Worm (Caenorhabditis elegans) whole organism, L3 larva: ENCODE data around the gene jac-1.

Source experiments
- ZK546.5 ChIP-seq: sonication (generic microtip); optimal IDR thresholded peaks from 2 replicates; lab custom pipeline; 2017; ENCODE audit warnings: missing biosample characterization, missing genetic modification characterization
- aly-2 ChIP-seq: fragments of 150-350 bp; optimal IDR thresholded peaks from 2 replicates; lab custom pipeline; 2014; ENCODE audit warnings: missing biosample characterization, missing genetic modification characterization
- ama-1 ChIP-seq: fragments of 150-350 bp; optimal IDR thresholded peaks from 2 replicates; lab custom pipeline; 2018
- ceh-16 ChIP-seq: sonication (generic microtip); optimal IDR thresholded peaks from 2 replicates; lab custom pipeline; 2017; ENCODE audit warnings: missing biosample characterization, missing genetic modification characterization
- ceh-28 ChIP-seq: fragments of 150-350 bp; optimal IDR thresholded peaks from 2 replicates; lab custom pipeline; 2014; ENCODE audit warnings: missing biosample characterization, missing genetic modification reagents, missing genetic modification characterization
- ceh-82 ChIP-seq: fragments of 150-350 bp; optimal IDR thresholded peaks from 2 replicates; lab custom pipeline; 2014; ENCODE audit warnings: missing biosample characterization, missing genetic modification characterization
- ceh-9 ChIP-seq: sonication (generic microtip); optimal IDR thresholded peaks from 2 replicates; lab custom pipeline; 2018; ENCODE audit warnings: missing biosample characterization, missing genetic modification characterization
- daf-12 ChIP-seq: fragments of 150-350 bp; optimal IDR thresholded peaks from 2 replicates; lab custom pipeline; 2014; ENCODE audit warnings: missing biosample characterization, missing genetic modification reagents, missing genetic modification characterization
- egl-5 ChIP-seq: fragments of 150-350 bp; optimal IDR thresholded peaks from 2 replicates; lab custom pipeline; 2017; ENCODE audit warnings: missing biosample characterization, missing genetic modification reagents, missing genetic modification characterization, inconsistent platforms
- elt-1 ChIP-seq: fragments of 150-350 bp; optimal IDR thresholded peaks from 2 replicates; lab custom pipeline; 2014; ENCODE audit warnings: missing biosample characterization, missing genetic modification characterization
- elt-3 ChIP-seq, 3 experiments: fragments of 150-350 bp in 1 of 3; sonication (generic microtip) in 2 of 3; optimal IDR thresholded peaks; 2 replicates in 2 of 3; 4 replicates in 1 of 3; lab custom pipeline; 2014 to 2017; ENCODE audit warnings: missing biosample characterization in 3 of 3, missing genetic modification characterization in 3 of 3
- eor-1 ChIP-seq, 2 experiments: fragments of 150-350 bp; optimal IDR thresholded peaks; 2 replicates each; lab custom pipeline; 2014 to 2018; ENCODE audit warnings: missing biosample characterization in 2 of 2, missing genetic modification characterization in 2 of 2
- fkh-2 ChIP-seq: fragments of 150-350 bp; optimal IDR thresholded peaks from 2 replicates; lab custom pipeline; 2014; ENCODE audit warnings: missing biosample characterization, missing genetic modification reagents, missing genetic modification characterization
- fos-1 ChIP-seq: fragments of 150-350 bp; optimal IDR thresholded peaks from 2 replicates; lab custom pipeline; 2014; ENCODE audit warnings: missing biosample characterization, missing genetic modification characterization
- hmg-11 ChIP-seq: sonication (generic microtip); optimal IDR thresholded peaks from 2 replicates; lab custom pipeline; 2016; ENCODE audit warnings: missing genetic modification characterization, missing compliant biosample characterization
- lin-15B ChIP-seq: fragments of 150-350 bp; optimal IDR thresholded peaks from 2 replicates; lab custom pipeline; 2014; ENCODE audit warnings: missing biosample characterization, missing genetic modification characterization
- lsy-12 ChIP-seq: sonication (generic microtip); optimal IDR thresholded peaks from 2 replicates; lab custom pipeline; 2016; ENCODE audit warnings: mild to moderate bottlenecking, missing genetic modification characterization, missing compliant biosample characterization
- mdl-1 ChIP-seq: fragments of 150-350 bp; optimal IDR thresholded peaks from 2 replicates; lab custom pipeline; 2014; ENCODE audit warnings: missing biosample characterization, missing genetic modification characterization
- mml-1 ChIP-seq: fragments of 150-350 bp; sonication (generic microtip); optimal IDR thresholded peaks from 3 replicates; lab custom pipeline; 2014; ENCODE audit warnings: missing biosample characterization, missing genetic modification characterization
- nfya-1 ChIP-seq: sonication (generic microtip); optimal IDR thresholded peaks from 2 replicates; lab custom pipeline; 2017; ENCODE audit warnings: missing genetic modification characterization, mild to moderate bottlenecking, missing compliant biosample characterization, antibody characterized with exemption, moderate library complexity; ENCODE audit not compliant: insufficient read depth
- nhr-11 ChIP-seq: fragments of 150-350 bp; optimal IDR thresholded peaks from 2 replicates; lab custom pipeline; 2014; ENCODE audit warnings: missing biosample characterization, missing genetic modification characterization
- nhr-12 ChIP-seq: fragments of 150-350 bp; optimal IDR thresholded peaks from 2 replicates; lab custom pipeline; 2014; ENCODE audit warnings: missing biosample characterization, missing genetic modification characterization
- nhr-23 ChIP-seq: fragments of 150-350 bp; optimal IDR thresholded peaks from 2 replicates; lab custom pipeline; 2014; ENCODE audit warnings: missing biosample characterization, missing genetic modification reagents, missing genetic modification characterization
- nhr-237 ChIP-seq: fragments of 150-350 bp; optimal IDR thresholded peaks from 2 replicates; lab custom pipeline; 2014; ENCODE audit warnings: missing biosample characterization, missing genetic modification characterization
- nhr-25 ChIP-seq: sonication (generic microtip); optimal IDR thresholded peaks from 2 replicates; lab custom pipeline; 2017; ENCODE audit warnings: missing biosample characterization, missing genetic modification characterization
- nhr-28 ChIP-seq: fragments of 150-350 bp; optimal IDR thresholded peaks from 2 replicates; lab custom pipeline; 2014; ENCODE audit warnings: missing biosample characterization, missing genetic modification characterization
- nhr-43 ChIP-seq: sonication (generic microtip); optimal IDR thresholded peaks from 2 replicates; lab custom pipeline; 2016; ENCODE audit warnings: mild to moderate bottlenecking, missing genetic modification characterization, missing compliant biosample characterization; ENCODE audit not compliant: poor library complexity, severe bottlenecking
- nhr-67 ChIP-seq: fragments of 150-350 bp; optimal IDR thresholded peaks from 2 replicates; lab custom pipeline; 2014; ENCODE audit warnings: missing biosample characterization, missing genetic modification characterization
- sea-2 ChIP-seq: fragments of 150-350 bp; sonication (generic microtip); optimal IDR thresholded peaks from 4 replicates; lab custom pipeline; 2014; ENCODE audit warnings: missing biosample characterization, missing genetic modification reagents, missing genetic modification characterization
- skn-1 ChIP-seq: fragments of 150-350 bp; optimal IDR thresholded peaks from 2 replicates; lab custom pipeline; 2014; ENCODE audit warnings: missing biosample characterization, missing genetic modification characterization
- snpc-4 ChIP-seq: fragments of 150-350 bp; optimal IDR thresholded peaks from 2 replicates; lab custom pipeline; 2014; ENCODE audit warnings: missing biosample characterization, missing genetic modification characterization
- tbx-2 ChIP-seq: sonication (generic microtip); optimal IDR thresholded peaks from 2 replicates; lab custom pipeline; 2016; ENCODE audit warnings: mild to moderate bottlenecking, missing genetic modification characterization, missing compliant biosample characterization
- unc-39 ChIP-seq: sonication (generic microtip); optimal IDR thresholded peaks from 4 replicates; lab custom pipeline; 2017; ENCODE audit warnings: missing biosample characterization, missing genetic modification characterization
- unc-62 ChIP-seq: fragments of 150-350 bp; sonication (generic microtip); optimal IDR thresholded peaks from 4 replicates; lab custom pipeline; 2014; ENCODE audit warnings: missing biosample characterization, missing genetic modification reagents, missing genetic modification characterization
- zag-1 ChIP-seq: fragments of 150-350 bp; optimal IDR thresholded peaks from 2 replicates; lab custom pipeline; 2014; ENCODE audit warnings: missing biosample characterization, missing genetic modification characterization
- ztf-11 ChIP-seq: fragments of 150-350 bp; optimal IDR thresholded peaks from 2 replicates; lab custom pipeline; 2014; ENCODE audit warnings: missing biosample characterization, missing genetic modification characterization
- ztf-4 ChIP-seq: fragments of 150-350 bp; optimal IDR thresholded peaks from 2 replicates; lab custom pipeline; 2014; ENCODE audit warnings: missing biosample characterization, missing genetic modification characterization

Gene jac-1

ce11 chrIV:16026747-16027146 lies at the start of gene jac-1:
Gene jac-1 (minus strand): TSS chrIV:16026847.
- TF ChIP-seq nhr-23 (tag; lab: Kevin White, UChicago) (no peak), lin-15B (tag; lab: Kevin White, UChicago) (no peak), nhr-11 (no peak), hmg-11 (tag; lab: Kevin White, UChicago) (no peak), ztf-11 (tag; lab: Kevin White, UChicago) (no peak), tbx-2 (tag; lab: Kevin White, UChicago) (no peak), ama-1 (no peak), nhr-25 (no peak), nhr-237 (tag; lab: Kevin White, UChicago) (no peak), unc-39 (tag; lab: Kevin White, UChicago) (no peak), zag-1 (no peak), fos-1 (tag; lab: Kevin White, UChicago) (no peak), fkh-2 (tag; lab: Kevin White, UChicago) (no peak), nhr-28 (no peak), ceh-82 (tag; lab: Kevin White, UChicago) (no peak)

ce11 chrIV:16067345-16067744 lies 40.7 kb upstream of the jac-1 start, which contains the start of gene Y105C5B.1418:
Gene Y105C5B.1418 (minus strand): TSS chrIV:16067445.
- TF ChIP-seq ceh-82 (tag; lab: Kevin White, UChicago) = no peak
- TF ChIP-seq aly-2 (tag; lab: Kevin White, UChicago) = no peak
- TF ChIP-seq unc-62 (GFP tag; lab: Kevin White, UChicago) = no peak
- no peak for TF ChIP-seq ceh-16 (tag; lab: Kevin White, UChicago)
- no peak for TF ChIP-seq nhr-23 (tag; lab: Kevin White, UChicago)
- TF ChIP-seq daf-12 (tag; lab: Kevin White, UChicago) = no peak
- TF ChIP-seq nhr-12 (tag; lab: Kevin White, UChicago) = no peak
- TF ChIP-seq hmg-11 (tag; lab: Kevin White, UChicago) = no peak
- no peak for TF ChIP-seq lin-15B (tag; lab: Kevin White, UChicago)
- no peak for TF ChIP-seq nhr-237 (tag; lab: Kevin White, UChicago)
- no peak for TF ChIP-seq nhr-25
- TF ChIP-seq ztf-4 (tag; lab: Kevin White, UChicago) = no peak
- TF ChIP-seq mml-1 = no peak
- TF ChIP-seq zag-1 = no peak
- TF ChIP-seq mdl-1 (tag; lab: Kevin White, UChicago) = no peak
- no peak for TF ChIP-seq snpc-4 (tag; lab: Kevin White, UChicago)
- TF ChIP-seq ZK546.5 = no peak
- TF ChIP-seq ama-1 = no peak

- TF ChIP-seq ztf-11 (tag; lab: Kevin White, UChicago) = no peak
- no peak for TF ChIP-seq nhr-67 (tag; lab: Kevin White, UChicago)
- TF ChIP-seq ceh-9 (tag; lab: Kevin White, UChicago) = no peak
- TF ChIP-seq daf-12 (tag; lab: Kevin White, UChicago) = no peak
- no peak for TF ChIP-seq tbx-2 (tag; lab: Kevin White, UChicago)
- no peak for TF ChIP-seq aly-2 (tag; lab: Kevin White, UChicago)
- no peak for TF ChIP-seq lsy-12 (tag; lab: Kevin White, UChicago)
- no peak for TF ChIP-seq ZK546.5
- no peak for TF ChIP-seq eor-1 (tag; optimal IDR thresholded peaks at IDR 0.05; lab: Kevin White, UChicago)
- no peak for TF ChIP-seq lin-15B (tag; lab: Kevin White, UChicago)
- no peak for TF ChIP-seq nhr-23 (tag; lab: Kevin White, UChicago)
- no peak for TF ChIP-seq ceh-28 (tag; lab: Kevin White, UChicago)
- no peak for TF ChIP-seq sea-2 (GFP tag; lab: Kevin White, UChicago)
- TF ChIP-seq egl-5 = no peak
- no peak for TF ChIP-seq hmg-11 (tag; lab: Kevin White, UChicago)
- TF ChIP-seq fkh-2 (tag; lab: Kevin White, UChicago) = no peak
- no peak for TF ChIP-seq elt-3 (tag; optimal IDR thresholded peaks at IDR 0.05; lab: Kevin White, UChicago)
- no peak for TF ChIP-seq ama-1
- no peak for TF ChIP-seq skn-1 (tag; lab: Kevin White, UChicago)
- no peak for TF ChIP-seq nhr-25
Observed at ce11 chrIV:16060491-16060890, 33.8 kb upstream of the jac-1 start.

ce11 chrIV:16059496-16059895 lies 32.8 kb upstream of the jac-1 start:
- no peak for TF ChIP-seq ceh-9 (tag; lab: Kevin White, UChicago)
- no peak for TF ChIP-seq sea-2 (GFP tag; lab: Kevin White, UChicago)
- no peak for TF ChIP-seq ZK546.5
- TF ChIP-seq snpc-4 (tag; lab: Kevin White, UChicago) = no peak
- no peak for TF ChIP-seq mml-1
- TF ChIP-seq elt-1 (tag; lab: Kevin White, UChicago) = no peak
- no peak for TF ChIP-seq ceh-28 (tag; lab: Kevin White, UChicago)
- TF ChIP-seq fkh-2 (tag; lab: Kevin White, UChicago) = no peak
- no peak for TF ChIP-seq elt-3 (tag; optimal IDR thresholded peaks at IDR 0.05; lab: Kevin White, UChicago)
- TF ChIP-seq ztf-11 (tag; lab: Kevin White, UChicago) = no peak
- TF ChIP-seq nfya-1 (tag; lab: Kevin White, UChicago) = no peak
- TF ChIP-seq daf-12 (tag; lab: Kevin White, UChicago) = no peak
- no peak for TF ChIP-seq nhr-43 (tag; lab: Kevin White, UChicago)
- TF ChIP-seq tbx-2 (tag; lab: Kevin White, UChicago) = no peak
- no peak for TF ChIP-seq ztf-4 (tag; lab: Kevin White, UChicago)
- no peak for TF ChIP-seq nhr-67 (tag; lab: Kevin White, UChicago)
- TF ChIP-seq, all 47 proteins: peak for 0
